Worm (Caenorhabditis elegans) whole organism, mixed stage, embryonic: ENCODE measurements around the gene skr-19.

Experiments
- elt-1 ChIP-seq: sonication (generic microtip); optimal IDR thresholded peaks from 2 replicates; lab custom pipeline; 2017; ENCODE audit warnings: missing genetic modification characterization, mild to moderate bottlenecking, missing compliant biosample characterization, antibody characterized with exemption, moderate library complexity, borderline replicate concordance; ENCODE audit not compliant: insufficient read depth
- hlh-1 ChIP-seq: fragments of 150-350 bp; optimal IDR thresholded peaks from 2 replicates; lab custom pipeline; 2014; ENCODE audit warnings: missing biosample characterization, missing genetic modification reagents, missing genetic modification characterization
- nhr-237 ChIP-seq: fragments of 150-350 bp; optimal IDR thresholded peaks from 2 replicates; lab custom pipeline; 2014; ENCODE audit warnings: missing biosample characterization, missing genetic modification characterization
- nhr-28 ChIP-seq: fragments of 150-350 bp; optimal IDR thresholded peaks from 2 replicates; lab custom pipeline; 2014; ENCODE audit warnings: missing biosample characterization, missing genetic modification characterization
- unc-62 ChIP-seq: fragments of 150-350 bp; optimal IDR thresholded peaks from 2 replicates; lab custom pipeline; 2014; ENCODE audit warnings: missing biosample characterization, missing genetic modification reagents, missing genetic modification characterization

ce11 chrX:13206011-13206410, 18.5 kb downstream of the skr-19 start:
- no peak for TF ChIP-seq elt-1
- TF ChIP-seq unc-62 (GFP tag; lab: Kevin White, UChicago): no peak
- TF ChIP-seq nhr-28: no peak
- TF ChIP-seq nhr-237 (tag; lab: Kevin White, UChicago): no peak
- TF ChIP-seq hlh-1: no peak
